Fruit fly (Drosophila melanogaster) whole organism, embryonic: Measurements from ENCODE around the gene Mtp.

Experiments
- Ada2b ChIP-seq: fragments of 200-800 bp; sonication (Bioruptor generic); IDR thresholded peaks from 2 replicates; pipeline ENCODE4 v1.3.6; 2022; ENCODE audit warnings: missing biosample characterization, missing genetic modification characterization
- Atf6 ChIP-seq: fragments of 200-800 bp; sonication (Bioruptor generic); IDR thresholded peaks from 2 replicates; pipeline ENCODE4 v1.3.6; 2022; ENCODE audit warnings: missing biosample characterization, missing genetic modification characterization
- Awh ChIP-seq: fragments of 200-800 bp; sonication (Bioruptor generic); IDR thresholded peaks from 2 replicates; pipeline ENCODE4, ENCODE4 v1.3.6; 2022; ENCODE audit warnings: missing biosample characterization, missing genetic modification characterization
- CG10431 ChIP-seq: fragments of 200-800 bp; sonication (Bioruptor generic); optimal IDR thresholded peaks from 3 replicates; lab custom pipeline; 2018; ENCODE audit warnings: missing biosample characterization, mild to moderate bottlenecking, missing genetic modification characterization
- CG10654 ChIP-seq: fragments of 200-800 bp; sonication (Bioruptor generic); optimal IDR thresholded peaks from 2 replicates; lab custom pipeline; 2016; ENCODE audit warnings: missing biosample characterization, missing genetic modification characterization
- CG12236 ChIP-seq: fragments of 200-800 bp; sonication (Bioruptor generic); optimal IDR thresholded peaks from 2 replicates; lab custom pipeline; 2016; ENCODE audit warnings: missing biosample characterization, missing genetic modification characterization
- CG15011 ChIP-seq: fragments of 200-800 bp; sonication (Bioruptor generic); optimal IDR thresholded peaks from 3 replicates; lab custom pipeline; 2018; ENCODE audit warnings: missing biosample characterization, mild to moderate bottlenecking, missing genetic modification characterization
- CG15269 ChIP-seq: fragments of 200-800 bp; sonication (Bioruptor generic); optimal IDR thresholded peaks from 2 replicates; lab custom pipeline; 2018; ENCODE audit warnings: missing biosample characterization, mild to moderate bottlenecking, missing genetic modification characterization, moderate library complexity
- CG17361 ChIP-seq: fragments of 200-800 bp; sonication (Bioruptor generic); IDR thresholded peaks from 3 replicates; pipeline ENCODE4 v1.3.6; 2022; ENCODE audit warnings: missing biosample characterization, missing genetic modification characterization
- CG17385 ChIP-seq: fragments of 200-800 bp; sonication (Bioruptor generic); optimal IDR thresholded peaks from 3 replicates; lab custom pipeline; 2018; ENCODE audit warnings: missing biosample characterization, mild to moderate bottlenecking, missing genetic modification characterization
- CG2199 ChIP-seq: fragments of 200-800 bp; sonication (Bioruptor generic); IDR thresholded peaks from 3 replicates; pipeline ENCODE4 v1.3.6; 2022; ENCODE audit warnings: missing biosample characterization, missing genetic modification characterization
- CG2875 ChIP-seq: fragments of 200-800 bp; sonication (Bioruptor generic); optimal IDR thresholded peaks from 2 replicates; lab custom pipeline; 2017; ENCODE audit warnings: missing biosample characterization, mild to moderate bottlenecking, missing genetic modification characterization, missing genetic modification reagents
- CG34376 ChIP-seq: fragments of 200-800 bp; sonication (Bioruptor generic); optimal IDR thresholded peaks from 2 replicates; lab custom pipeline; 2018; ENCODE audit warnings: missing biosample characterization, mild to moderate bottlenecking, missing genetic modification characterization
- CG34422 ChIP-seq: fragments of 200-800 bp; sonication (Bioruptor generic); IDR thresholded peaks from 3 replicates; pipeline ENCODE4 v1.3.6; 2022; ENCODE audit warnings: missing biosample characterization, missing genetic modification characterization
- CG3847 ChIP-seq: fragments of 200-800 bp; sonication (Bioruptor generic); IDR thresholded peaks from 2 replicates; pipeline ENCODE4 v1.3.6; 2022; ENCODE audit warnings: missing biosample characterization, missing genetic modification characterization
- CG7928 ChIP-seq: fragments of 200-800 bp; sonication (Bioruptor generic); optimal IDR thresholded peaks from 2 replicates; lab custom pipeline; 2017; ENCODE audit warnings: missing biosample characterization, mild to moderate bottlenecking, missing genetic modification characterization
- CrebB ChIP-seq: fragments of 200-800 bp; sonication (Bioruptor generic); optimal IDR thresholded peaks from 3 replicates; lab custom pipeline; 2018; ENCODE audit warnings: missing biosample characterization, mild to moderate bottlenecking, missing genetic modification characterization
- Dll ChIP-seq: fragments of 200-800 bp; sonication (Bioruptor generic); IDR thresholded peaks from 4 replicates; pipeline ENCODE4 v1.3.6; 2022; ENCODE audit warnings: missing biosample characterization, missing genetic modification characterization; ENCODE audit not compliant: partially characterized antibody
- GATAe ChIP-seq: fragments of 200-800 bp; sonication (Bioruptor generic); conservative IDR thresholded peaks from 2 replicates; pipeline ENCODE4 v1.3.6; 2022; ENCODE audit warnings: missing biosample characterization, missing genetic modification characterization
- Gsc ChIP-seq: fragments of 200-800 bp; sonication (Bioruptor generic); IDR thresholded peaks from 2 replicates; pipeline ENCODE4 v1.3.6; 2022; ENCODE audit warnings: missing biosample characterization, missing genetic modification characterization
- HHEX ChIP-seq: fragments of 200-800 bp; sonication (Bioruptor generic); optimal IDR thresholded peaks from 3 replicates; lab custom pipeline; 2017; ENCODE audit warnings: missing biosample characterization, mild to moderate bottlenecking, missing genetic modification characterization, missing genetic modification reagents
- MESR4 ChIP-seq: fragments of 200-800 bp; sonication (Bioruptor generic); optimal IDR thresholded peaks from 2 replicates; lab custom pipeline; 2018; ENCODE audit warnings: missing biosample characterization, mild to moderate bottlenecking, missing genetic modification characterization, moderate library complexity
- MTF-1 ChIP-seq: fragments of 200-800 bp; sonication (Bioruptor generic); optimal IDR thresholded peaks from 2 replicates; lab custom pipeline; 2018; ENCODE audit warnings: missing biosample characterization, mild to moderate bottlenecking, missing genetic modification characterization, borderline replicate concordance
- Neu2 ChIP-seq: fragments of 200-800 bp; sonication (Bioruptor generic); optimal IDR thresholded peaks from 3 replicates; lab custom pipeline; 2016; ENCODE audit warnings: missing biosample characterization, missing genetic modification characterization, borderline replicate concordance
- Nf-YB ChIP-seq: fragments of 200-800 bp; sonication (Bioruptor generic); optimal IDR thresholded peaks from 3 replicates; lab custom pipeline; 2019; ENCODE audit warnings: missing biosample characterization, mild to moderate bottlenecking, missing genetic modification characterization, moderate library complexity
- Oli ChIP-seq: fragments of 200-800 bp; sonication (Bioruptor generic); optimal IDR thresholded peaks from 2 replicates; lab custom pipeline; 2018; ENCODE audit warnings: missing biosample characterization, mild to moderate bottlenecking, missing genetic modification characterization, moderate library complexity
- Pdp1 ChIP-seq, 2 experiments: fragments of 200-800 bp; sonication (Bioruptor generic); optimal IDR thresholded peaks; 3 replicates each; lab custom pipeline; 2016; ENCODE audit warnings: missing biosample characterization in 2 of 2, missing genetic modification characterization in 2 of 2, mild to moderate bottlenecking in 1 of 2, moderate library complexity in 1 of 2
- Sox100B ChIP-seq: fragments of 200-800 bp; sonication (Bioruptor generic); optimal IDR thresholded peaks from 3 replicates; lab custom pipeline; 2018; ENCODE audit warnings: missing biosample characterization, mild to moderate bottlenecking, missing genetic modification characterization
- Sox102F ChIP-seq: fragments of 200-800 bp; sonication (Bioruptor generic); optimal IDR thresholded peaks from 2 replicates; lab custom pipeline; 2018; ENCODE audit warnings: missing biosample characterization, mild to moderate bottlenecking, missing genetic modification characterization, moderate library complexity
- ase ChIP-seq: fragments of 200-800 bp; sonication (Bioruptor generic); IDR thresholded peaks from 3 replicates; pipeline ENCODE4 v1.3.6; 2022; ENCODE audit warnings: missing biosample characterization, missing genetic modification characterization
- bbx ChIP-seq: fragments of 200-800 bp; sonication (Bioruptor generic); IDR thresholded peaks from 2 replicates; pipeline ENCODE4 v1.3.6; 2022; ENCODE audit warnings: missing biosample characterization, missing genetic modification characterization; ENCODE audit not compliant: partially characterized antibody
- cad ChIP-seq: fragments of >200 bp; optimal IDR thresholded peaks from 2 replicates; lab custom pipeline; 2017; ENCODE audit warnings: missing biosample characterization, missing genetic modification characterization
- crol ChIP-seq: fragments of 200-800 bp; sonication (Bioruptor generic); IDR thresholded peaks from 2 replicates; pipeline ENCODE4 v1.3.6; 2022; ENCODE audit warnings: missing biosample characterization, missing genetic modification characterization
- dysf ChIP-seq: fragments of 200-800 bp; sonication (Bioruptor generic); IDR thresholded peaks from 3 replicates; pipeline ENCODE4 v1.3.6; 2022; ENCODE audit warnings: missing biosample characterization, missing genetic modification characterization
- fru ChIP-seq: fragments of >200 bp; optimal IDR thresholded peaks from 2 replicates; lab custom pipeline; 2017
- hkb ChIP-seq, 2 experiments: fragments of 200-800 bp in 1 of 2; fragments of >200 bp in 1 of 2; sonication (Bioruptor generic) in 1 of 2; IDR thresholded peaks in 1 of 2; optimal IDR thresholded peaks in 1 of 2; 2 replicates each; pipeline versions ENCODE4 v1.3.6 to Lab custom; 2017 to 2022; ENCODE audit warnings: missing biosample characterization in 1 of 2, missing genetic modification characterization in 1 of 2
- jing ChIP-seq: fragments of 200-800 bp; sonication (Bioruptor generic); optimal IDR thresholded peaks from 2 replicates; lab custom pipeline; 2018; ENCODE audit warnings: missing biosample characterization, mild to moderate bottlenecking, missing genetic modification characterization
- pan ChIP-seq, 4 experiments: fragments of >200 bp in 3 of 4; fragments of 200-800 bp in 1 of 4; sonication (Bioruptor generic) in 1 of 4; optimal IDR thresholded peaks in 3 of 4; IDR thresholded peaks in 1 of 4; 2 replicates each; pipeline versions ENCODE4 v1.3.6 to Lab custom; 2017 to 2022; ENCODE audit warnings: missing biosample characterization in 2 of 4, missing genetic modification characterization in 2 of 4, mixed read lengths in 1 of 4
- prd ChIP-seq, 3 experiments: fragments of >200 bp in 2 of 3; fragments of 200-800 bp in 1 of 3; sonication (Bioruptor generic) in 1 of 3; optimal IDR thresholded peaks in 2 of 3; IDR thresholded peaks in 1 of 3; 2 replicates in 2 of 3; 3 replicates in 1 of 3; pipeline versions ENCODE4 v1.3.6 to Lab custom; 2017 to 2022; ENCODE audit warnings: missing biosample characterization in 1 of 3, missing genetic modification characterization in 1 of 3
- psq ChIP-seq: fragments of 200-800 bp; sonication (Bioruptor generic); optimal IDR thresholded peaks from 2 replicates; lab custom pipeline; 2017; ENCODE audit warnings: missing biosample characterization, missing genetic modification characterization
- row ChIP-seq: fragments of 200-800 bp; sonication (Bioruptor generic); IDR thresholded peaks from 3 replicates; pipeline ENCODE4 v1.3.6; 2022; ENCODE audit warnings: missing biosample characterization, missing genetic modification characterization
- salm ChIP-seq: fragments of 200-800 bp; sonication (Bioruptor generic); optimal IDR thresholded peaks from 2 replicates; lab custom pipeline; 2018; ENCODE audit warnings: missing biosample characterization, mild to moderate bottlenecking, missing genetic modification characterization
- tll ChIP-seq, 2 experiments: fragments of 200-800 bp in 1 of 2; fragments of >200 bp in 1 of 2; sonication (Bioruptor generic) in 1 of 2; optimal IDR thresholded peaks; 2 replicates each; lab custom pipeline; 2017 to 2019; ENCODE audit warnings: missing biosample characterization in 2 of 2, missing genetic modification characterization in 2 of 2, mild to moderate bottlenecking in 1 of 2, moderate library complexity in 1 of 2
- tup ChIP-seq: fragments of 200-800 bp; sonication (Bioruptor generic); optimal IDR thresholded peaks from 2 replicates; lab custom pipeline; 2016; ENCODE audit warnings: missing biosample characterization, mild to moderate bottlenecking, missing genetic modification characterization, moderate library complexity

Gene Mtp

DNA sequence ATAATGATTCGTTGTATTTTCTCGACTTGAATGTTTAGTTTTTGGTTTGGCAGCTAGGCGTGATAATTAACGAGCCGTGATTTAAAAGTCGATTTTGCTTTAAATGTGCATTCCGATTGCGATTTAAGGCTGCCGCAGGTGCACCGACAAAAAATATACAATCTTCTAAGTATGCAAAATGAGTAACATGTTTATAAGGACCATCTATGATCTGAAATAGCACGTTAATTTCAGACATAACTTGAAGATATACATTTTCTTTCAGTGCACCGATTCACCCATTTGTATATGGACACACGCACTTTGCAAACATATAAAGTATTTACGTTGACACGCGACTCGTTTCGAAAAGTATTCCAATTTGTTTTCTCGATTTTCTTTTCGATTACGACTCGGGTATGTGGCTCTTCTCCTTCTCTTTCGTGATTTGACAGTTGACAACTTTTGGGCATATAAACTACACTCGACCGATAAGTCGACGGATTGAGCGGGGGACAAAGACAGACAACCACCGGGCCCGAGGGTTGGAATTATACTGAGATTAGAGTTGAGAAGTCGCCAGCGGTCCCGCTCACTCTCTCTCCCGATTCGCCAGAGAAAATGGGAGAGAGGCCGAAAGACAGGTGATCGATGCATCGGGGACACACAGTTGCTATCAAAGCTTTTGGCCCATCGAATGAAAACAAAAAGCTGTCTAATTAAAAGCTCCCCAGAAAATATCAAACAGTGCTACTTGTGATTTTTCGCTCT lies 32.6 kb downstream of the Mtp start (continued):
- TF ChIP-seq crol (GFP tag; lab: Robert Waterston, UW), result no peak; the same call in 1 of the 2 replicates
- TF ChIP-seq CG10654, result peak; percentile 25
- TF ChIP-seq CG7928, result no peak
- no peak for TF ChIP-seq CG15011 (GFP tag; lab: Kevin White, UChicago)
- 0 out of 3 replicates have a peak, but pooled peaks have one; percentile 10 for TF ChIP-seq CG34422 (GFP tag; lab: Robert Waterston, UW)
- TF ChIP-seq cad (GFP tag; lab: Kevin White, UChicago), result no peak
- TF ChIP-seq Awh (GFP tag; lab: Robert Waterston, UW), result peak; percentile 25
- TF ChIP-seq CG17385 (GFP tag; lab: Kevin White, UChicago), result peak; percentile 14
- peak; percentile 61; the same call in 2 of the 3 replicates for TF ChIP-seq CG17361
- TF ChIP-seq CG15269 (tag; lab: Kevin White, UChicago), result peak; percentile 55
- no peak for TF ChIP-seq fru (lab: Kevin White, UChicago)
- peak; percentile 32; the same call in 2 of the 3 replicates for TF ChIP-seq row (GFP tag; lab: Robert Waterston, UW)
- TF ChIP-seq tup, result no peak

DNA sequence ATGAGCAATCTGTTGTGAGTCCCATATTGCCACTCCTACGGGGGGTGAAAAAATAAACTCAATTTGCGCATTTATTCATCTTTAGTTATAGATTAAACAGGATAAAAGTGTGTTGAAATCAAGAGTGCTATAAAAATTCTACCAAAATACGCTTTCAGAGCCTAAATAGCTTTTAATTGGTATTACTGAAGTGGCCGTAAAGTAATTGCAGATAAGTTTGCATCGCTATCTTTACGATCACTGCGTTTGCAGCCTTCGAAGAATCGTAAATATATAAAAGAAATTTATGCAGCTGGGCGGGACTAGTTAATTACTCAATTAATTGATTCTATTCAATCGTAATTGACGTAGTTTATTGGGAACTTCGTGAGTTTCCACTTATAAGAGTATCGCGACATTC lies 35.4 kb downstream of the Mtp start:
- TF ChIP-seq CG2875, result no peak
- no peak for TF ChIP-seq hkb (optimal IDR thresholded peaks at IDR 0.05; lab: Kevin White, UChicago)
- TF ChIP-seq hkb (GFP tag; IDR thresholded peaks at IDR 0.05; lab: Robert Waterston, UW), result no peak
- TF ChIP-seq Gsc (GFP tag; lab: Robert Waterston, UW), result no peak

DNA sequence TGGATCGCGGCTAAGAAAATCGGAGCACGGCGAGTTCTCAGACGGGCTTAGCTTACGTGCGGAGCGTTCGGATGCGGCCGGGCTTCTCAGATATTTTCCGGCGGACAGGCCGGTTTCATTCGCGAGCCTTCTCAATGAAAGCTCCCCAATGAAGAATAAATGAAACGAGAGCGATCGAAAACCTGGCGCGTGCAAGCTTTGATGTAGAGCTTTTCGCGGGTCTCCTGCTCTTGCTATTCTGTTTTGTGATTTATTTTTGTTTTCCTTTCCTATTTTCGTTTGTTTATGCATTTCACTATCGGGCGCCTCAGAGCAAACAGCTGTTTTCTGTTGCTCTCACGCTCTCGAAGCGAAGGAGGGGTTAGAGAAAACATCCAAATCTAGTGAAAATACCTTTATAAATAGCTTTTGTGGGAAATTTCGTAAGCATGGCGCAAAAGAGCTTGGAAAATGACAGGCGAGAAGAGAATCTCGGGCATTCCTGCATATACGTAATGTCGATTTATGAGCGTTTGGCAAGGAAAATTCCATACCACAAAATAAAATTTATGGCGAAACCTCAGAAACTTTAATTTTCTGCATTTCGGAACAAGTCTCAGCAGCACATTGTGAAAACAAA lies 36.7 kb downstream of the Mtp start:
- TF ChIP-seq HHEX (GFP tag; lab: Kevin White, UChicago) (no peak), Oli (tag; lab: Kevin White, UChicago) (no peak), psq (GFP tag; lab: Kevin White, UChicago) (peak; percentile 20), CG2199 (GFP tag; lab: Robert Waterston, UW) (0 out of 3 replicates have a peak, but pooled peaks have one; percentile 43), GATAe (GFP tag; lab: Robert Waterston, UW) (no peak), MESR4 (GFP tag; lab: Kevin White, UChicago) (no peak), pan (optimal IDR thresholded peaks at IDR 0.05; lab: Kevin White, UChicago) (no peak), pan (GFP tag; optimal IDR thresholded peaks at IDR 0.05 in 1 of 2, IDR thresholded peaks at IDR 0.05 in 1 of 2) (peak in 1 of 2 experiments; percentile 10), jing (GFP tag; lab: Kevin White, UChicago) (no peak), MTF-1 (GFP tag; lab: Kevin White, UChicago) (no peak), Nf-YB (no peak), bbx (GFP tag; lab: Robert Waterston, UW) (peak; percentile 32; the same call in 1 of the 2 replicates), CG10431 (GFP tag; lab: Kevin White, UChicago) (peak; percentile 2), dysf (no peak), prd (optimal IDR thresholded peaks at IDR 0.05; lab: Kevin White, UChicago) (no peak), prd (GFP tag; IDR thresholded peaks at IDR 0.05; lab: Robert Waterston, UW) (no peak), Dll (GFP tag; lab: Robert Waterston, UW) (no peak), CrebB (tag; lab: Kevin White, UChicago) (no peak), Sox102F (no peak), Neu2 (GFP tag; lab: Kevin White, UChicago) (no peak), CG12236 (no peak), tll (GFP tag; optimal IDR thresholded peaks at IDR 0.05; lab: Kevin White, UChicago) (no peak), Pdp1 (GFP tag; optimal IDR thresholded peaks at IDR 0.05; lab: Kevin White, UChicago) (peak in 1 of 2 experiments; percentile 21), salm (tag; lab: Kevin White, UChicago) (no peak), ase (GFP tag; lab: Robert Waterston, UW) (no peak), CG3847 (GFP tag; lab: Robert Waterston, UW) (no peak), Atf6 (peak; percentile 14; the same call in 1 of the 2 replicates), Sox100B (GFP tag; lab: Kevin White, UChicago) (no peak), CG34376 (peak; percentile 65), Ada2b (GFP tag; lab: Robert Waterston, UW) (no peak)
